Worm (Caenorhabditis elegans): ENCODE data around the gene slc-25A21.

slc-25A21 gene

ce11 chrX:16199200-16199764 is 9.6 kb downstream of the slc-25A21 start, which contains the start of gene R11.3:
Gene R11.3 (minus strand): TSS chrX:16199250.
- TF ChIP-seq irx-1 (tag; optimal IDR thresholded peaks at IDR 0.05) = no peak
- no peak for TF ChIP-seq alr-1 (tag; optimal IDR thresholded peaks at IDR 0.05; ENCODE audit: borderline replicate concordance)
- no peak for TF ChIP-seq nhr-19 (GFP tag; conservative IDR thresholded peaks at IDR 0.05)
- no peak for TF ChIP-seq zag-1 (tag; optimal IDR thresholded peaks at IDR 0.05)

ce11 chrX:16202229-16202628 is 12.6 kb downstream of the slc-25A21 start:
- TF ChIP-seq isw-1 (GFP tag; IDR thresholded peaks at IDR 0.05) (peak; percentile 22), nhr-11 (tag; optimal IDR thresholded peaks at IDR 0.05) (no peak), Y116A8C.19 (tag; optimal IDR thresholded peaks at IDR 0.05; ENCODE audit: borderline replicate concordance) (no peak), sup-37 (GFP tag; optimal IDR thresholded peaks at IDR 0.05) (no peak), nhr-47 (tag; optimal IDR thresholded peaks at IDR 0.05) (peak; percentile 77), C16A3.4 (tag; optimal IDR thresholded peaks at IDR 0.05) (no peak), jun-1 (tag; optimal IDR thresholded peaks at IDR 0.05) (peak; percentile 48), mep-1 (tag; optimal IDR thresholded peaks at IDR 0.05) (peak; percentile 18), sox-4 (tag; optimal IDR thresholded peaks at IDR 0.05) (peak; percentile 27), lin-39 (tag; optimal IDR thresholded peaks at IDR 0.05) (no peak), nhr-90 (tag; optimal IDR thresholded peaks at IDR 0.05; ENCODE audit: poor library complexity) (no peak), elt-2 (tag; optimal IDR thresholded peaks at IDR 0.05) (no peak), ceh-63 (GFP tag; optimal IDR thresholded peaks at IDR 0.05) (no peak), lsy-2 (tag; optimal IDR thresholded peaks at IDR 0.05) (peak in 1 of 2 experiments; percentile 34), dsc-1 (tag; optimal IDR thresholded peaks at IDR 0.05) (peak; percentile 68), snu-23 (GFP tag; optimal IDR thresholded peaks at IDR 0.05) (peak; percentile 53), swsn-7 (tag; optimal IDR thresholded peaks at IDR 0.05) (peak; percentile 35), egl-27 (tag; optimal IDR thresholded peaks at IDR 0.05) (no peak), lir-3 (tag; optimal IDR thresholded peaks at IDR 0.05; ENCODE audit: poor library complexity) (no peak), ztf-11 (tag; optimal IDR thresholded peaks at IDR 0.05) (no peak), pax-3 (tag; optimal IDR thresholded peaks at IDR 0.05) (peak; percentile 8), sptf-1 (tag; optimal IDR thresholded peaks at IDR 0.05) (no peak), aly-2 (tag; optimal IDR thresholded peaks at IDR 0.05) (no peak), ces-1 (GFP tag; optimal IDR thresholded peaks at IDR 0.05) (no peak), efl-3 (GFP tag; optimal IDR thresholded peaks at IDR 0.05) (no peak), pag-3 (tag; optimal IDR thresholded peaks at IDR 0.05; ENCODE audit: borderline replicate concordance, insufficient read depth) (no peak), fkh-10 (GFP tag; optimal IDR thresholded peaks at IDR 0.05) (peak; percentile 90), nhr-85 (tag) (no peak), unc-86 (tag; optimal IDR thresholded peaks at IDR 0.05) (peak; percentile 70), unc-130 (tag; optimal IDR thresholded peaks at IDR 0.05) (no peak), lin-13 (GFP tag; optimal IDR thresholded peaks at IDR 0.05) (no peak), nhr-71 (tag; optimal IDR thresholded peaks at IDR 0.05) (peak; percentile 54), mdl-1 (tag; optimal IDR thresholded peaks at IDR 0.05) (no peak), alr-1 (tag; optimal IDR thresholded peaks at IDR 0.05; ENCODE audit: borderline replicate concordance) (no peak), fos-1 (tag; optimal IDR thresholded peaks at IDR 0.05) (no peak), ets-5 (GFP tag; IDR thresholded peaks at IDR 0.05) (no peak), mab-9 (GFP tag; IDR thresholded peaks at IDR 0.05) (peak; percentile 22; the same call in 1 of the 2 replicates), blmp-1 (tag; optimal IDR thresholded peaks at IDR 0.05) (peak; percentile 13), snpc-4 (tag; optimal IDR thresholded peaks at IDR 0.05) (no peak), elt-3 (tag; optimal IDR thresholded peaks at IDR 0.05) (no peak), hlh-17 (GFP tag; optimal IDR thresholded peaks at IDR 0.05; ENCODE audit: borderline replicate concordance) (no peak), skn-1 (tag; optimal IDR thresholded peaks at IDR 0.05) (peak; percentile 30), nhr-12 (tag; optimal IDR thresholded peaks at IDR 0.05) (no peak), nhr-20 (tag; optimal IDR thresholded peaks at IDR 0.05) (peak; percentile 28), ceh-8 (GFP tag; optimal IDR thresholded peaks at IDR 0.05) (no peak), ama-1 (optimal IDR thresholded peaks at IDR 0.05) (no peak), pqm-1 (tag; optimal IDR thresholded peaks at IDR 0.05) (no peak)
